Worm (Caenorhabditis elegans): ENCODE measurements around the gene tag-325.
"Not testable (repeated sequence)": the region's sequence is repeated elsewhere in the genome, so short reads cannot be mapped to it uniquely, and the experiment has no call there.

ce11 chrIII:4781937-4782576 is 14.6 kb upstream of the tag-325 start, which contains the start of the genes gex-5 and C38D4.10:
- not testable (repeated sequence) for TF ChIP-seq flt-1 (GFP tag; IDR thresholded peaks at IDR 0.05); ama-1 (optimal IDR thresholded peaks at IDR 0.05); ceh-36 (tag; optimal IDR thresholded peaks at IDR 0.05); aly-1 (tag; optimal IDR thresholded peaks at IDR 0.05); hmbx-1 (tag; optimal IDR thresholded peaks at IDR 0.05); ets-7 (tag; optimal IDR thresholded peaks at IDR 0.05); pes-1 (GFP tag; IDR thresholded peaks at IDR 0.05); tbx-37 (GFP tag; conservative IDR thresholded peaks at IDR 0.05); tbx-11 (GFP tag; IDR thresholded peaks at IDR 0.05); hmg-4 (GFP tag; optimal IDR thresholded peaks at IDR 0.05); sea-1 (GFP tag; conservative IDR thresholded peaks at IDR 0.05); F13C5.2 (tag; optimal IDR thresholded peaks at IDR 0.05); hnd-1 (tag; optimal IDR thresholded peaks at IDR 0.05)

Data from whole organism, early embryonic.